Fruit fly (Drosophila melanogaster): ENCODE data around the gene CG9813.
A peak's percentile ranks its signal among the peaks of the same experiment; 100 is the strongest.

CG9813 gene

DNA sequence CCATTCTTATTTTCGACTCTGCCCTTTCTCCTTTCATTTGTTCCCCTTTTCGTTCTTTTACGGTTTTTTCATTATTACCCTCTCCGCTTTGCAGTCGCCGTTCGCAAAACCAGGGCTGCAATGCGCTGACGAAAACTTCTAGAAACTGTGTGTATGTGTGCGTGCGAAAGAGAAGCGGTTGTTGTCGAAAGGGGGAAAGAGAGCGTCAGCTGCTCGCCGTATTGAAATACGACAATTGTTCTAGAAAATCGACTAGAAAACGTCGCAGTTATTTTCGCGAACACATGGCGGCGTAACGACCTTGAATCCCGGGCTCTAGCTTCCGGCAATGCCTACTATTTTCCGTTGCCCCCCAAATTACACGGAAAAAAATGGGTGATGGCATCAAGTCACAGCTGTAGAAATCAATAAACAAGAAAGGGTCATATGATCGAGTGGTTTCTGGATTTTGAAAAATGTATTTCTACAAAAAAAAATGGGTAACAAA lies 3.1 kb upstream of the CG9813 start (continued):
- peak; percentile 3 for TF ChIP-seq Max (GFP tag; optimal IDR thresholded peaks at IDR 0.05)
- TF ChIP-seq crol (GFP tag; IDR thresholded peaks at IDR 0.05), result peak; percentile 46; the same call in 1 of the 2 replicates
- TF ChIP-seq Fer1 (GFP tag; optimal IDR thresholded peaks at IDR 0.05), result peak; percentile 29
- peak; percentile 58 for TF ChIP-seq slbo (GFP tag; IDR thresholded peaks at IDR 0.05)
- peak; percentile 16 for TF ChIP-seq MESR4 (GFP tag; optimal IDR thresholded peaks at IDR 0.05)
- peak; percentile 46 for TF ChIP-seq mam (GFP tag; optimal IDR thresholded peaks at IDR 0.05)
- TF ChIP-seq disco-r (GFP tag; optimal IDR thresholded peaks at IDR 0.05), result no peak
- TF ChIP-seq CG9932 (GFP tag; IDR thresholded peaks at IDR 0.05), result peak; percentile 39; the same call in 1 of the 2 replicates
- no peak for TF ChIP-seq ase (GFP tag; IDR thresholded peaks at IDR 0.05)
- TF ChIP-seq shn (GFP tag; optimal IDR thresholded peaks at IDR 0.05), result peak; percentile 20
- TF ChIP-seq CG13287 (GFP tag; IDR thresholded peaks at IDR 0.05; ENCODE audit: partially characterized antibody), result peak; percentile 31
- TF ChIP-seq CG14014 (GFP tag; IDR thresholded peaks at IDR 0.05), result peak; percentile 37; the same call in 1 of the 2 replicates
- peak; percentile 6 for TF ChIP-seq D19B (GFP tag; optimal IDR thresholded peaks at IDR 0.05)
- peak; percentile 32 for TF ChIP-seq CG3281 (GFP tag; optimal IDR thresholded peaks at IDR 0.05)

- TF ChIP-seq NC2β (GFP tag; optimal IDR thresholded peaks at IDR 0.05) (peak; percentile 21), dmrt11E (tag; optimal IDR thresholded peaks at IDR 0.05) (peak; percentile 54), Tbp (GFP tag; optimal IDR thresholded peaks at IDR 0.05) (peak; percentile 20), CG31441 (GFP tag; IDR thresholded peaks at IDR 0.05) (peak; percentile 69), CG6854 (GFP tag; optimal IDR thresholded peaks at IDR 0.05) (no peak), CG3726 (GFP tag; IDR thresholded peaks at IDR 0.05) (no peak), CG31388 (GFP tag; optimal IDR thresholded peaks at IDR 0.05) (no peak), CG17802 (tag; optimal IDR thresholded peaks at IDR 0.05) (no peak), Oaz (GFP tag; IDR thresholded peaks at IDR 0.05) (no peak), CG2202 (tag; optimal IDR thresholded peaks at IDR 0.05) (no peak), Doc3 (GFP tag; IDR thresholded peaks at IDR 0.05; ENCODE audit: partially characterized antibody) (no peak), kah (GFP tag; optimal IDR thresholded peaks at IDR 0.05) (no peak), ham (GFP tag; IDR thresholded peaks at IDR 0.05) (no peak), Rfx (GFP tag; IDR thresholded peaks at IDR 0.05) (peak; percentile 64), sisA (GFP tag; IDR thresholded peaks at IDR 0.05) (0 out of 2 replicates have a peak, but pooled peaks have one; percentile 39), CG13296 (GFP tag; optimal IDR thresholded peaks at IDR 0.05) (peak; percentile 37), cwo (GFP tag; optimal IDR thresholded peaks at IDR 0.05) (no peak), CG12236 (GFP tag; optimal IDR thresholded peaks at IDR 0.05) (no peak), CG9817 (tag; optimal IDR thresholded peaks at IDR 0.05) (peak; percentile 75), CG7556 (GFP tag; optimal IDR thresholded peaks at IDR 0.05) (peak; percentile 22), fd64A (GFP tag; optimal IDR thresholded peaks at IDR 0.05) (no peak), trh (GFP tag; optimal IDR thresholded peaks at IDR 0.05) (no peak), jigr1 (GFP tag; IDR thresholded peaks at IDR 0.05) (no peak), CG43689 (GFP tag; IDR thresholded peaks at IDR 0.05) (no peak), Dad (GFP tag; optimal IDR thresholded peaks at IDR 0.05) (peak; percentile 42), Max (GFP tag; optimal IDR thresholded peaks at IDR 0.05) (peak; percentile 25), schlank (tag; optimal IDR thresholded peaks at IDR 0.05) (no peak), CG17568 (GFP tag; optimal IDR thresholded peaks at IDR 0.05) (no peak), HLH4C (GFP tag; IDR thresholded peaks at IDR 0.05; ENCODE audit: partially characterized antibody) (no peak), dmrt99B (tag; optimal IDR thresholded peaks at IDR 0.05) (no peak), Blimp-1 (GFP tag; optimal IDR thresholded peaks at IDR 0.05) (no peak), hb (GFP tag; IDR thresholded peaks at IDR 0.05; ENCODE audit: partially characterized antibody) (no peak), Ptx1 (GFP tag; IDR thresholded peaks at IDR 0.05) (peak; percentile 37; the same call in 1 of the 2 replicates), CG15601 (tag; optimal IDR thresholded peaks at IDR 0.05) (peak; percentile 70), crc (GFP tag; optimal IDR thresholded peaks at IDR 0.05) (peak; percentile 6)
Observed at dm6 chr3R:13381744-13382435, 2.3 kb upstream of the CG9813 start, which contains the start of the genes mRpS21 and Droj2. Gene mRpS21 (minus strand): TSS chr3R:13381809. Gene Droj2 (plus strand): TSS chr3R:13382106.
